Fruit fly (Drosophila melanogaster) whole organism, adult: ENCODE results near the gene Cmpk.

Source experiments
- CG11617 ChIP-seq: fragments of 200-800 bp; sonication (Bioruptor generic); optimal IDR thresholded peaks from 2 replicates; lab custom pipeline; 2017; ENCODE audit warnings: mild to moderate bottlenecking, missing biosample characterization, missing genetic modification reagents, missing genetic modification characterization
- CG12768 ChIP-seq: fragments of 200-800 bp; sonication (Bioruptor generic); optimal IDR thresholded peaks from 2 replicates; lab custom pipeline; 2017; ENCODE audit warnings: missing biosample characterization, missing genetic modification characterization, mild to moderate bottlenecking, moderate library complexity, missing genetic modification reagents
- CG14711 ChIP-seq: fragments of 200-800 bp; sonication (Bioruptor generic); optimal IDR thresholded peaks from 2 replicates; lab custom pipeline; 2018; ENCODE audit warnings: missing biosample characterization, mild to moderate bottlenecking, missing genetic modification characterization, moderate library complexity
- CG1620 ChIP-seq: fragments of 200-800 bp; sonication (Bioruptor generic); optimal IDR thresholded peaks from 2 replicates; lab custom pipeline; 2016; ENCODE audit warnings: missing biosample characterization, missing genetic modification characterization
- Clk ChIP-seq: fragments of 200-800 bp; sonication (Bioruptor generic); optimal IDR thresholded peaks from 2 replicates; lab custom pipeline; 2017; ENCODE audit warnings: missing biosample characterization, missing genetic modification characterization
- Crg-1 ChIP-seq: fragments of 200-800 bp; sonication (Bioruptor generic); optimal IDR thresholded peaks from 2 replicates; lab custom pipeline; 2016; ENCODE audit warnings: missing biosample characterization, missing genetic modification characterization
- Mnt ChIP-seq: fragments of 200-800 bp; sonication (Bioruptor generic); optimal IDR thresholded peaks from 2 replicates; lab custom pipeline; 2016; ENCODE audit warnings: missing biosample characterization, mild to moderate bottlenecking, missing genetic modification characterization
- bab1 ChIP-seq: fragments of 200-800 bp; sonication (Bioruptor generic); optimal IDR thresholded peaks from 3 replicates; lab custom pipeline; 2019; ENCODE audit warnings: missing biosample characterization, mild to moderate bottlenecking, missing genetic modification characterization, moderate library complexity
- cic ChIP-seq: fragments of 200-800 bp; sonication (Bioruptor generic); optimal IDR thresholded peaks from 2 replicates; lab custom pipeline; 2017; ENCODE audit warnings: missing biosample characterization, mild to moderate bottlenecking, missing genetic modification characterization, moderate library complexity
- cnc ChIP-seq, 2 experiments: fragments of >200 bp; optimal IDR thresholded peaks; 2 replicates each; lab custom pipeline; 2017
- kay ChIP-seq: fragments of 200-800 bp; sonication (Bioruptor generic); peaks from one replicate; lab custom pipeline; 2016; ENCODE audit warnings: missing biosample characterization, missing genetic modification characterization, borderline replicate concordance
- ovo ChIP-seq: fragments of 200-800 bp; sonication (Bioruptor generic); optimal IDR thresholded peaks from 2 replicates; lab custom pipeline; 2016; ENCODE audit warnings: missing biosample characterization, missing genetic modification characterization
- pad ChIP-seq: fragments of 200-800 bp; sonication (Bioruptor generic); optimal IDR thresholded peaks from 3 replicates; lab custom pipeline; 2017; ENCODE audit warnings: missing biosample characterization, missing genetic modification characterization, mild to moderate bottlenecking, moderate library complexity, missing genetic modification reagents
- tj ChIP-seq: fragments of 200-800 bp; sonication (Bioruptor generic); optimal IDR thresholded peaks from 3 replicates; lab custom pipeline; 2017; ENCODE audit warnings: missing biosample characterization, mild to moderate bottlenecking, missing genetic modification characterization, moderate library complexity

Cmpk gene

DNA sequence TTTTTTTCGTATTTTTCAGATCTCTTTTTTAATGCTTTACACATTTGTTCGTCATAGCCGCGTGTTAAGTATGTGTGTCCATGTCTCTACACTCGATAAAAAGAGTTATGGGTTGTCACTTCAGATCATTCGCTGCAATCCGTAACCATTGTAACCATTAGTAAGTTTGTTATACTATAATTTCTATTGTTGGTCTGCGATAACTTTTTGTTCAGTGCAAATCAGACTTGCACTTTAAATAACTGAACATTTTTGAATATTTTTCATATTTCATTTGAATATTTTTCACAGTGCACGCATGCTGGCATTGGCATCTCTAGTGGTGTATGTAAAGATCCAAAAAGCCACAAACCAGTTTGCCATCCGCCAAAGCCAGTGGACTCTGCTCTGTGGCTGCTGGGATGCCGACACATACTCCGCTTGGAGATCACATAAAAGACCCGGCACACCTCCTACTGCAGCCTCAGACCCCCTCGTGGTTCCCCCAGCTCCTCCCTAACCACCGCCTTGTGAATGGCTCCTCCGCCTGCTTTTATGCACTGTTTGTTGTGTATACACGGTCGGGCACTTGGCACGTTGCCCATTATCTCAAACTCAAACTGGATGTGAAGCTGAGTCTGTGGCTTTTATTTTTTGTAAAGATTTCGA, 46.2 kb downstream of the Cmpk start:
- TF ChIP-seq ovo (no peak), CG1620 (no peak)

DNA sequence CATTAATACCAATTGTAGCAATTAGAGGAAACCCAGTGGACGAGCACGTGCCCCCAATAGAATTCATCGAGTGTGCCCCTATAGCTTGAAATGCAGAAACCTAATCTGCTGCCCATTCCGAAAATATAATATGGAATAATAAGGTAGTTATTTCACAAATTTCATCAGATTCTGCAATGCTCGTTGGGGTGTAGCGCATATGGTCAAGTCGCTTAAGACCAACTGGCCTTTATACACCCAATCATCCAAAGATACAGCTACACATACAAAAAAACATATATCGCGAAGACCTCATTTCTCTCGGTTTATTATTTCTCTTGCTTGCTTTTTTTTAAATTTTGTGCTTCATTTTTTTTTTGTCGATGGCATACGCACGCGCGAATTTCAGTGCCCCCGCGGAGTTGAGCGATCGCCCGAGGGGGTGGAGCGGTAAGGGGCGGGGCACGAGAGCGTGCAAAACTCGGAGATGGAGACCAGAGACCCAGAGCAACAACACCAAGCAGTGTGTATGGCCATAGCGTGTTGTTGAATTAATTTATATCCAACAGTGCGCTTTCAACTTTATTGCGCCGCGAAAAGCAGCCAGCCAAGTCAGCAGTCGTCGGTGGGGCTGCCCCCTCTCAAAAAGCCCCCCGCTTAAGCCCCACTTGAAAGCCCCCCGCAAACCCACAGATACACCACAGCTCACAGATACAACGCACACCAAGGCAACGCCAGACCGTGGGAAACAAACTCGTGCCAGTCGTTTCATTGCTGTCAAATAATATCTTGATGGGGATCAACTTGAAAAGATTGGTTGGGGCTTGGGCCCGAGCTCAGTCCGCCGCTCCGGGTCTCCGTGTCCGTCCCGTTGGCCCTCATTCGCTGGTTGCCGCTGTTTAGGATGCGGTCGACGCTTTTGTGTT, 47.0 kb downstream of the Cmpk start:
- TF ChIP-seq cic (GFP tag; lab: Kevin White, UChicago) (peak; percentile 21), Crg-1 (GFP tag; lab: Kevin White, UChicago) (no peak), CG12768 (GFP tag; lab: Kevin White, UChicago) (peak; percentile 76), ovo (peak; percentile 3), tj (GFP tag; lab: Kevin White, UChicago) (peak; percentile 100), CG1620 (no peak), Clk (GFP tag; lab: Kevin White, UChicago) (no peak), pad (peak; percentile 82)

DNA sequence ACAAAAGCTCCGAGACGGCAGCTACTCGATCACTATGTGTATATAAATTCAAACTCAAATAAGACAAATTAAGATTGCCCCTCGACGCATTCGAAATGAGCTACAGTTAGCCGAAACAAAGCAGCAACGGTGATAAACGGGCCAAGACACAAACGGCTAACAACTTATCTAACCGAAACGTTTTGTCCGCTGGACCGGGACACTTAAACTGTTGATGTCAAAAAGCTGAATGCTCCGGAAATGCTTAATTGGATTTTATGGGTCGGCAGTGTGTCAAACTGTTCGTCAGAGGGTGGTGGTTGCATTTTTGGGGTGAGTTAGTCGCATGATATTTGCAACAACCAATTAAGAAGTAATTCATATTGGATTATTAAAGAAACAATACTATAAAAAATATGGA, 47.9 kb downstream of the Cmpk start:
- TF ChIP-seq ovo, result no peak

DNA sequence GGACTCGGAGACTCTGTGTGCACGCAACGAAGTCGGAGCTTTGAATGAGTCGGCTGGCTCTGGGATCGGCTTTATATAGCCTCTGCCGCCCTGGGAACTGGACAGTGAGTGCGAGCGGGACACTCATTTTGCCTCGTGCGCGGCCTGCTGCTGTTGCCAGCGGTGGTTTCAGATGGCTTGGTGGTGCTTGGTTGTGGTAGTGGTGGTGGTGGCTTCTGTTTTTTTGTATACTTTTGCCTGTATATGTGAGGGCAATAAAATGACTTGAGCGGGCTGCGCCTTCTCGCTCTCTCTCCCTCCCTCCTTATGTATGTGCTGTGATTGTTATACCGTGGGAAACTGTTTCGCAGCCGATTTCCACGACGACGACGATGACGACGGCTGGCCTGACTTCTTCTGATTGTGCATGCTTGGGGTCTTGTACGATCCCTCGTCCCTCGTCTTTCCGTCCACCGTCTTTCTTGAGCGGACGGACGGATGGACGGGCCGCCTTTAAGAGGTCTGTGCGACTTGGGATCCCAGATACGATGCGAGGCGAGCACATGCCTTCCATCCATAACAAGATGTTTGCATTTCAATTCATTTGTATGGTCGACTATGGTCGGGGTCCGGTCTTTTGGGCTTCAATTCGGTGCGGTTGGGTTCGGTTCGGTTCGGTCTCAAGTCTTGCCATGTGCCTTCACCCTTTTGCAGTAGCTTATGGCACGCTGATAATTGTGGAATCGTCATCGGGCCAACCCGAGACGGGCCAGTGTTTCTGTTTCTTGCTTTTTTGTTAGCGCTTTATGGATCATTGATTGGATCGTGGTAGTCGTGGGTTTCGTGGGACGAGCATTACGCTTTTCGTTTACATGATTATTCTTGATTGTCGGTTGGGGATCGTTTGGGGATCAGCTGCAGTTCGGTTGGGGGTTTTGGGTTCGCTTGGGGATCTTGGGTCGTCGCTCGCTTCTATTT, 49.0 kb downstream of the Cmpk start:
- peak; percentile 46 for TF ChIP-seq CG12768 (GFP tag; lab: Kevin White, UChicago)
- TF ChIP-seq tj (GFP tag; lab: Kevin White, UChicago), result peak; percentile 79
- TF ChIP-seq Mnt (GFP tag; lab: Kevin White, UChicago), result peak; percentile 31
- TF ChIP-seq CG14711 (tag; lab: Kevin White, UChicago), result no peak

DNA sequence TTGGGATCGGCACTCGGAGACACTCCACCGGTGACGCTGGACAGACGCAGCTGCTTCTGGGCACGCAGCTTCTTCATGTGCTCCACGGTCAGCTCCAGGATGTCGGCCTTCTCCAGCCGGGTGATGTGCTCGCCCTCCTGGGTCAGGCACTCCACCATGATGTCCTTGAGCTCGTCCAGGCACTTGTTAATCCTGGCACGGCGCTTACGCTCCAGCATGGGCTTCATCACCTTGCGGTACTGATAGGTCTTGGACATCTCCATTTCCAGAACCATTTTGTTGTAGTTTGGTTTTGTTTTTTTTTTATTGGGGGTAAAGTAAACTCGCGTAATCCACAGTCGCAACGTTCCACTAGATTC, 49.6 kb downstream of the Cmpk start:
- TF ChIP-seq cic (GFP tag; lab: Kevin White, UChicago) (no peak), CG11617 (no peak), kay (GFP tag; lab: Kevin White, UChicago) (no peak), Clk (GFP tag; lab: Kevin White, UChicago) (no peak), cnc (optimal IDR thresholded peaks at IDR 0.05; lab: Kevin White, UChicago) (no peak), bab1 (no peak), CG14711 (tag; lab: Kevin White, UChicago) (no peak), Crg-1 (GFP tag; lab: Kevin White, UChicago) (no peak)

DNA sequence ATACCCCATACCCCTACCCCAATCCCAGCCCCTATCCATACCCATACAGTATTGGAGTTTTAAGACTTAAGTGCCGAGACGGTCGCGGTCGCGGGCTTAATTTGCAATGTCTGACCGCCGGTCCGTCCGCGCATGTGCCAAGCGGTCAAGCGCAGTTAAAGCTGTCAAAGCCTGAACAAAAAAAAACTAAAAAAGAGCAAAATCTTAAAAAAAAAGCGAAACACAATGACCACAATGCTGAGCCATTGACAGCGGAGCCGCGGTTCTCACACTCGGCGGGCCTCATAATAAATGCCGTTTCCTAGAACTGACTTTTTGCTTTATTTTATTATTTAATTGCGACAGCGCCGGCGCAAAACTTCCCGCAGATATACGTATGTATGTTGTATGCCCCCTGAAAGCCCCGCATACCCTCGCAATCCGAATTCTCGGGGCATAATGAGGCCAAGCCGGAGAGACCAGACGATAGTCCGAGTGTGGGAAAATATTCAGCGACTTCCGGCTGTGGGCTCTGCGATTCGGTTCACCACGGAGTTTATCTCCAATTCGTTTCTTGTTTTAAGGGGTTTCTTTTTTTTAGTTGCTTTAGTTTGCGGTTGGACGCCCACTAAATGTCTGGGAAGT, 50.7 kb downstream of the Cmpk start:
- peak; percentile 42 for TF ChIP-seq tj (GFP tag; lab: Kevin White, UChicago)
- no peak for TF ChIP-seq bab1
